Worm (Caenorhabditis elegans): ENCODE data around the gene srx-92.

DNA sequence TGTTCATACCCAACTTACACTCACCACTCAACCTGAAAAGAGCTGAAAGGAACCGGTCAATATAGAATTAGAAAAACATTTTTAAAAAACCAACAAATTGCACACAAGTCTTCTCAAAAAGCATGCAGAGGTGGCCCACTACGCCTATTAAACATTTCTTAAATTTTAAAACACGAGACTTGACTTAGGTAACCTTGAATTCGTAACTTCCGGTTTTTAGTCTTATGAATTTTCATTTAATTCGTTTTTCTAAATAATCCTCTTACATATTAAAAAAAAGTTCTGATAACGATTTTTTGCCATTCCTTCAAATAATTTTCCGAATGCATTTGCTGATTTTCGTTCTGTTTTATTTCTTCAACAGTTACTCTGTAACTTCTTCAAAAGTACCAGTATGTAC, 2.9 kb upstream of the srx-92 start, which contains the start of gene clec-7:
- TF ChIP-seq ama-1 (optimal IDR thresholded peaks at IDR 0.05) (no peak), lsy-2 (tag; optimal IDR thresholded peaks at IDR 0.05) (no peak), lin-13 (GFP tag; optimal IDR thresholded peaks at IDR 0.05) (no peak), lin-11 (tag; optimal IDR thresholded peaks at IDR 0.05) (no peak), nhr-6 (tag; optimal IDR thresholded peaks at IDR 0.05) (no peak), nhr-11 (tag; optimal IDR thresholded peaks at IDR 0.05) (no peak), ztf-11 (tag; optimal IDR thresholded peaks at IDR 0.05) (no peak), mdl-1 (tag; optimal IDR thresholded peaks at IDR 0.05) (no peak), nhr-12 (tag; optimal IDR thresholded peaks at IDR 0.05) (no peak)

All from whole organism, L2 larva.